Fruit fly (Drosophila melanogaster): ENCODE data around the gene CG31223.

The CG31223 gene

DNA sequence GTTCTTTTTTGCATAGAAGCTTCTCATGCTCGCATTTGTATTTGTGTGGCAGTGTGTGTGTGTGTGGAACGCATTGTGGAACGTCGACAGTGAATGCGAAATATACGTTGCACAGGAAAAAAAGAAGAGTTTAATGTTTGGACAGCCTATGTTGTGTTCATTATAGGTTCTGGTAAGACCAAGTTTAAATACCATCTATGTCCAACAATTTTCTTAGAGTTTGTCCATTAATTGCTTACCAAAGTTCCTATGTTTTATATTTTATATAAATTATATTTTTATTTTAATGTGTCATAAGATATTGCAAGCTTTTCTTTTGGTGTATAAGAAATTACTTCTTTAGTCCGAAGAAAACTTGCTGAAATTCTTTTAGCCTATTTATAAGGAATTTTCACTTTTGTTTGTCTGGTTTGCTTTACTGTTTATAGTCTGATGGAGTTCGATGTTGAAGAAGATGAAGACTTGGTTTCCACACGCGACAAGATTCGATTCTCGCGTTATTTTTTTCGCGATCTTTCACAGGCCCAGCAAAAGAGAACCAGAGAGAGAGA is 48.7 kb upstream of the CG31223 start (continued):
- peak; percentile 94 for TF ChIP-seq CG32006 (GFP tag; optimal IDR thresholded peaks at IDR 0.05)
- TF ChIP-seq topi (GFP tag; optimal IDR thresholded peaks at IDR 0.05) = peak; percentile 75
- no peak for TF ChIP-seq Hr38 (GFP tag; optimal IDR thresholded peaks at IDR 0.05)
- peak; percentile 29 for TF ChIP-seq CG6854 (GFP tag; optimal IDR thresholded peaks at IDR 0.05)
- TF ChIP-seq net (GFP tag; optimal IDR thresholded peaks at IDR 0.05) = peak; percentile 83
- TF ChIP-seq CG8119 (GFP tag; IDR thresholded peaks at IDR 0.05) = peak; percentile 80
- peak; percentile 80 for TF ChIP-seq Hr4 (GFP tag; optimal IDR thresholded peaks at IDR 0.05)
- peak; percentile 91 for TF ChIP-seq achi (GFP tag; optimal IDR thresholded peaks at IDR 0.05)
- TF ChIP-seq Blimp-1 (GFP tag; optimal IDR thresholded peaks at IDR 0.05) = peak; percentile 76
- TF ChIP-seq CG11762 (GFP tag; optimal IDR thresholded peaks at IDR 0.05; ENCODE audit: insufficient read depth) = peak; percentile 79
- TF ChIP-seq CG4318 (GFP tag; optimal IDR thresholded peaks at IDR 0.05) = peak; percentile 84
- peak; percentile 77 for TF ChIP-seq Hr39 (GFP tag; optimal IDR thresholded peaks at IDR 0.05)
- peak; percentile 96 for TF ChIP-seq CG10631 (GFP tag; optimal IDR thresholded peaks at IDR 0.05)
- peak; percentile 59 for TF ChIP-seq Ets21C (GFP tag; optimal IDR thresholded peaks at IDR 0.05)
- TF ChIP-seq CG31627 (GFP tag; optimal IDR thresholded peaks at IDR 0.05) = peak; percentile 78
- TF ChIP-seq CG7368 (GFP tag; optimal IDR thresholded peaks at IDR 0.05) = peak; percentile 73

dm6 chr3R:20782655-20783105 is 48.2 kb upstream of the CG31223 start:
- TF ChIP-seq CG3919 (GFP tag; optimal IDR thresholded peaks at IDR 0.05) (no peak), CG8319 (GFP tag; optimal IDR thresholded peaks at IDR 0.05) (no peak), achi (GFP tag; optimal IDR thresholded peaks at IDR 0.05) (no peak), cyc (GFP tag; optimal IDR thresholded peaks at IDR 0.05) (no peak), topi (GFP tag; optimal IDR thresholded peaks at IDR 0.05) (peak; percentile 11), Gug (GFP tag; IDR thresholded peaks at IDR 0.05) (peak; percentile 45; the same call in 1 of the 2 replicates), fkh (GFP tag; optimal IDR thresholded peaks at IDR 0.05) (no peak), Blimp-1 (GFP tag; optimal IDR thresholded peaks at IDR 0.05) (no peak), CG1621 (tag; optimal IDR thresholded peaks at IDR 0.05) (no peak), Eip75B (GFP tag; optimal IDR thresholded peaks at IDR 0.05) (peak; percentile 37), Hr4 (GFP tag; optimal IDR thresholded peaks at IDR 0.05) (no peak), svp (GFP tag) (peak; percentile 86), esn (GFP tag; optimal IDR thresholded peaks at IDR 0.05) (no peak), CG6808 (GFP tag; optimal IDR thresholded peaks at IDR 0.05) (no peak), CG34406 (GFP tag; optimal IDR thresholded peaks at IDR 0.05) (no peak), vri (GFP tag; optimal IDR thresholded peaks at IDR 0.05) (peak; percentile 53), CG11294 (GFP tag; IDR thresholded peaks at IDR 0.05) (peak; percentile 45; the same call in 1 of the 2 replicates), salr (GFP tag; optimal IDR thresholded peaks at IDR 0.05) (no peak), Ets21C (GFP tag; optimal IDR thresholded peaks at IDR 0.05) (no peak), fd85E (GFP tag; optimal IDR thresholded peaks at IDR 0.05) (peak; percentile 93), CG6276 (GFP tag; optimal IDR thresholded peaks at IDR 0.05) (no peak), net (GFP tag; optimal IDR thresholded peaks at IDR 0.05) (no peak), CG9139 (GFP tag; optimal IDR thresholded peaks at IDR 0.05) (peak; percentile 29), dac (GFP tag; optimal IDR thresholded peaks at IDR 0.05) (no peak), CG6792 (GFP tag; optimal IDR thresholded peaks at IDR 0.05) (no peak), Smox (GFP tag; optimal IDR thresholded peaks at IDR 0.05) (no peak), Met (GFP tag; optimal IDR thresholded peaks at IDR 0.05) (no peak), CG16779 (tag; optimal IDR thresholded peaks at IDR 0.05) (peak; percentile 59), CG4318 (GFP tag; optimal IDR thresholded peaks at IDR 0.05) (no peak), fd59A (GFP tag; optimal IDR thresholded peaks at IDR 0.05) (no peak), CG10631 (GFP tag; optimal IDR thresholded peaks at IDR 0.05) (no peak), Hr39 (GFP tag; optimal IDR thresholded peaks at IDR 0.05) (no peak), eg (GFP tag; IDR thresholded peaks at IDR 0.05) (peak; percentile 75; the same call in 2 of the 3 replicates), Sox14 (GFP tag; optimal IDR thresholded peaks at IDR 0.05) (no peak), ss (GFP tag; optimal IDR thresholded peaks at IDR 0.05) (peak; percentile 33 to 78), CG7368 (GFP tag; optimal IDR thresholded peaks at IDR 0.05) (no peak), CG3032 (tag; optimal IDR thresholded peaks at IDR 0.05) (no peak), CG6854 (GFP tag; optimal IDR thresholded peaks at IDR 0.05) (peak; percentile 83), dsx (GFP tag; optimal IDR thresholded peaks at IDR 0.05; ENCODE audit: poor library complexity, severe bottlenecking) (peak; percentile 57), acj6 (GFP tag; optimal IDR thresholded peaks at IDR 0.05) (no peak), CG31627 (GFP tag; optimal IDR thresholded peaks at IDR 0.05) (no peak), Lpt (GFP tag; optimal IDR thresholded peaks at IDR 0.05) (no peak), OdsH (GFP tag; optimal IDR thresholded peaks at IDR 0.05) (no peak)
